Worm (Caenorhabditis elegans): ENCODE measurements around the gene akt-1.

DNA sequence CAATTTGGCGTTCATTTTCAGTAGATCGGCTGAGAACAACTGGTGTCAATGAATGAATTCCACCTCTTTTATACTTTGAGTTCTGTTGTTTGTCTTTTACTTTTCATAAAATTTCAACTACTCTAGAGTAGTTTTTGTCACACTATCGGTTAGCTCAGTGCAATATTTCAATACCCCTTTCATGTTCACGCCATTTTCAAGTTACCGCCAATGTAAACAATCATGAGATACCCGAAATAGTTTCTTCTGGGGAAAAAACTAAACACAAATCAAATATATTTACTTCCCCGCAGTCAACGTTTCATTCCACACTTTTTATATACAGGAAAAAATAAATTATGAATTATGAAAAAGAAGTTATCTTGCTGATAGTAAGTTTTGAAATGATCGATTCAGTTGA lies 20.3 kb upstream of the akt-1 start, which contains the start of gene fipr-4:
- TF ChIP-seq aptf-2 (GFP tag; conservative IDR thresholded peaks at IDR 0.05) (no peak), ccch-3 (GFP tag; optimal IDR thresholded peaks at IDR 0.05) (no peak), unc-130 (GFP tag; optimal IDR thresholded peaks at IDR 0.05) (no peak), rcor-1 (GFP tag; IDR thresholded peaks at IDR 0.05) (no peak), F55B11.4 (tag; optimal IDR thresholded peaks at IDR 0.05; ENCODE audit: borderline replicate concordance, insufficient read depth) (no peak), madf-3 (GFP tag; IDR thresholded peaks at IDR 0.05) (no peak), tlf-1 (GFP tag; optimal IDR thresholded peaks at IDR 0.05) (no peak), snpc-4 (GFP tag; optimal IDR thresholded peaks at IDR 0.05) (no peak), snpc-4 (tag; optimal IDR thresholded peaks at IDR 0.05) (no peak), ztf-18 (tag; optimal IDR thresholded peaks at IDR 0.05) (no peak), madf-8 (GFP tag; conservative IDR thresholded peaks at IDR 0.05) (no peak), ztf-26 (tag; optimal IDR thresholded peaks at IDR 0.05) (no peak), egrh-3 (GFP tag; IDR thresholded peaks at IDR 0.05) (no peak)

Data from whole organism, young adult.